Fruit fly (Drosophila melanogaster): ENCODE measurements around the gene CG42752.

The CG42752 gene

dm6 chr2L:18765760-18766159 lies 25.9 kb upstream of the CG42752 start:
- TF ChIP-seq CG5245 (GFP tag; optimal IDR thresholded peaks at IDR 0.05) (no peak), H2.0 (GFP tag; IDR thresholded peaks at IDR 0.05) (no peak), HHEX (GFP tag; optimal IDR thresholded peaks at IDR 0.05) (no peak), slbo (GFP tag; IDR thresholded peaks at IDR 0.05) (peak; percentile 33), row (GFP tag; IDR thresholded peaks at IDR 0.05) (0 out of 3 replicates have a peak, but pooled peaks have one; percentile 15), eve (GFP tag; optimal IDR thresholded peaks at IDR 0.05) (no peak), croc (GFP tag; conservative IDR thresholded peaks at IDR 0.05) (no peak), tx (GFP tag; optimal IDR thresholded peaks at IDR 0.05) (no peak), Stat92E (GFP tag; optimal IDR thresholded peaks at IDR 0.05) (no peak), dmrt99B (tag; optimal IDR thresholded peaks at IDR 0.05) (peak; percentile 28), fu2 (GFP tag; optimal IDR thresholded peaks at IDR 0.05) (no peak), fd102C (GFP tag; optimal IDR thresholded peaks at IDR 0.05) (no peak), p53 (GFP tag; optimal IDR thresholded peaks at IDR 0.05) (no peak), vvl (GFP tag; IDR thresholded peaks at IDR 0.05) (0 out of 2 replicates have a peak, but pooled peaks have one; percentile 23), Sox102F (GFP tag; optimal IDR thresholded peaks at IDR 0.05) (peak; percentile 30), trem (tag; optimal IDR thresholded peaks at IDR 0.05) (no peak), CG3281 (GFP tag; optimal IDR thresholded peaks at IDR 0.05) (no peak), Poxn (GFP tag; IDR thresholded peaks at IDR 0.05) (no peak), CG15269 (tag; optimal IDR thresholded peaks at IDR 0.05) (no peak), Hmr (GFP tag; optimal IDR thresholded peaks at IDR 0.05) (no peak), Nf-YC (tag; optimal IDR thresholded peaks at IDR 0.05) (no peak), BEAF-32 (GFP tag; optimal IDR thresholded peaks at IDR 0.05) (no peak), dmrt11E (tag; optimal IDR thresholded peaks at IDR 0.05) (peak; percentile 6), CG6791 (GFP tag; IDR thresholded peaks at IDR 0.05; ENCODE audit: partially characterized antibody) (no peak), tio (GFP tag; optimal IDR thresholded peaks at IDR 0.05) (no peak), HLH4C (GFP tag; IDR thresholded peaks at IDR 0.05; ENCODE audit: partially characterized antibody) (no peak), CG15514 (GFP tag; optimal IDR thresholded peaks at IDR 0.05) (peak; percentile 79), lab (GFP tag; optimal IDR thresholded peaks at IDR 0.05) (peak; percentile 15), CG6854 (GFP tag; optimal IDR thresholded peaks at IDR 0.05) (no peak), CG7271 (tag; optimal IDR thresholded peaks at IDR 0.05) (no peak), CG10565 (GFP tag; optimal IDR thresholded peaks at IDR 0.05) (no peak), CG8359 (GFP tag; optimal IDR thresholded peaks at IDR 0.05; ENCODE audit: borderline replicate concordance) (no peak), CG14667 (GFP tag; IDR thresholded peaks at IDR 0.05) (no peak), dysf (GFP tag; IDR thresholded peaks at IDR 0.05) (0 out of 3 replicates have a peak, but pooled peaks have one; percentile 33), Bdp1 (GFP tag; optimal IDR thresholded peaks at IDR 0.05) (no peak), CG13424 (tag; optimal IDR thresholded peaks at IDR 0.05) (peak; percentile 24)

dm6 chr2L:18753242-18753641 lies 13.3 kb upstream of the CG42752 start:
- no peak for TF ChIP-seq CG8281 (tag; optimal IDR thresholded peaks at IDR 0.05)
- TF ChIP-seq Dref (GFP tag; IDR thresholded peaks at IDR 0.05), result peak; percentile 5; the same call in 1 of the 2 replicates
- no peak for TF ChIP-seq CG8388 (GFP tag; optimal IDR thresholded peaks at IDR 0.05)
- no peak for TF ChIP-seq CG12071 (GFP tag; optimal IDR thresholded peaks at IDR 0.05)
- no peak for TF ChIP-seq CG13775 (GFP tag; optimal IDR thresholded peaks at IDR 0.05)
- TF ChIP-seq Hr39 (optimal IDR thresholded peaks at IDR 0.05), result no peak
- peak; percentile 23 for TF ChIP-seq cg (GFP tag; optimal IDR thresholded peaks at IDR 0.05)
- TF ChIP-seq Adf1 (GFP tag; IDR thresholded peaks at IDR 0.05), result peak; percentile 73
- no peak for TF ChIP-seq Optix (GFP tag; IDR thresholded peaks at IDR 0.05)
- TF ChIP-seq chinmo (GFP tag; IDR thresholded peaks at IDR 0.05; ENCODE audit: partially characterized antibody), result 0 out of 4 replicates have a peak, but pooled peaks have one; percentile 50
- TF ChIP-seq tna (GFP tag; IDR thresholded peaks at IDR 0.05; ENCODE audit: partially characterized antibody), result no peak
- TF ChIP-seq BEAF-32 (GFP tag; optimal IDR thresholded peaks at IDR 0.05), result no peak
- 0 out of 2 replicates have a peak, but pooled peaks have one; percentile 15 for TF ChIP-seq CG9215 (GFP tag; IDR thresholded peaks at IDR 0.05)
- no peak for TF ChIP-seq Dll (GFP tag; IDR thresholded peaks at IDR 0.05; ENCODE audit: partially characterized antibody)
- peak; percentile 9 for TF ChIP-seq ewg (GFP tag; optimal IDR thresholded peaks at IDR 0.05)
- no peak for TF ChIP-seq sima (GFP tag; optimal IDR thresholded peaks at IDR 0.05)
- TF ChIP-seq otp (GFP tag; IDR thresholded peaks at IDR 0.05), result 0 out of 3 replicates have a peak, but pooled peaks have one; percentile 38

Data from whole organism, embryonic.